Worm (Caenorhabditis elegans): ENCODE measurements around the gene aakb-1.

aakb-1 gene

DNA sequence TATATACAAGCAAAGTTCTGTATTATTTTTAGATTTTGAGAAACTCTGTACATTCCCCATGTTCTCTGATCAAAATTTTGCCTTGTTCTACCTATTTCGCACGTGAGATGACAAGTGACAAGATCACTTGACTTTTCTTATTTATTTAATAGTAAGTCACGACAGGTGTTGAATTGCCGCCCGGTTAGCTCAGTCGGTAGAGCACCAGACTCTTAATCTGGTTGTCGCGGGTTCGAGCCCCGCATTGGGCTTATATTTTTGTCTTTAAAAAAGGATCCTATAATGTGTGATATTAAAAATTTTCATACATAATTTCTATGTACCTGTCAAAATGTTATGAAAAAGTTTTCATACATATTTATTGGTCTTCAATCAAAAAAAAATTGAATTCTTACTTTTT is 40.9 kb upstream of the aakb-1 start (continued):
- TF ChIP-seq atf-7 (tag; optimal IDR thresholded peaks at IDR 0.05) (no peak), F22D6.2 (tag; optimal IDR thresholded peaks at IDR 0.05) (no peak), B0336.3 (GFP tag; IDR thresholded peaks at IDR 0.05) (no peak), Y67H2A.10 (GFP tag; conservative IDR thresholded peaks at IDR 0.05) (no peak), hlh-26 (GFP tag; conservative IDR thresholded peaks at IDR 0.05) (no peak), zim-3 (tag; optimal IDR thresholded peaks at IDR 0.05) (no peak), F57C9.4 (tag; optimal IDR thresholded peaks at IDR 0.05) (no peak), ztf-26 (tag; optimal IDR thresholded peaks at IDR 0.05) (peak; percentile 7), xnd-1 (tag; optimal IDR thresholded peaks at IDR 0.05) (no peak), F55B11.4 (tag; optimal IDR thresholded peaks at IDR 0.05; ENCODE audit: borderline replicate concordance, insufficient read depth) (no peak), ztf-6 (GFP tag; IDR thresholded peaks at IDR 0.05) (no peak), nhr-27 (tag; optimal IDR thresholded peaks at IDR 0.05) (no peak), let-607 (tag; optimal IDR thresholded peaks at IDR 0.05) (peak in 1 of 2 experiments; percentile 20), lir-1 (GFP tag; conservative IDR thresholded peaks at IDR 0.05) (no peak), rec-8 (tag; optimal IDR thresholded peaks at IDR 0.05) (peak; percentile 52 to 68), sea-2 (GFP tag; IDR thresholded peaks at IDR 0.05) (no peak), egl-44 (GFP tag; IDR thresholded peaks at IDR 0.05) (peak; percentile 42; the same call in 1 of the 2 replicates), ZK185.1 (tag; optimal IDR thresholded peaks at IDR 0.05; ENCODE audit: poor library complexity, severe bottlenecking) (peak; percentile 43), hrde-1 (tag; optimal IDR thresholded peaks at IDR 0.05; ENCODE audit: borderline replicate concordance) (peak; percentile 37), lsy-27 (tag; optimal IDR thresholded peaks at IDR 0.05; ENCODE audit: borderline replicate concordance, insufficient read depth) (no peak), nhr-120 (GFP tag; IDR thresholded peaks at IDR 0.05) (no peak), bed-2 (GFP tag; IDR thresholded peaks at IDR 0.05) (no peak), ceh-58 (GFP tag; IDR thresholded peaks at IDR 0.05) (no peak), F49E8.2 (tag; optimal IDR thresholded peaks at IDR 0.05; ENCODE audit: insufficient read depth) (no peak), akir-1 (GFP tag; optimal IDR thresholded peaks at IDR 0.05) (no peak), cebp-1 (GFP tag; IDR thresholded peaks at IDR 0.05) (no peak), cebp-1 (tag; optimal IDR thresholded peaks at IDR 0.05) (no peak), ekl-4 (GFP tag; IDR thresholded peaks at IDR 0.05) (no peak), T07F8.4 (tag; optimal IDR thresholded peaks at IDR 0.05) (peak; percentile 7), cebp-2 (GFP tag; IDR thresholded peaks at IDR 0.05) (peak; percentile 87), him-1 (tag; optimal IDR thresholded peaks at IDR 0.05) (peak; percentile 59), ceh-79 (tag; optimal IDR thresholded peaks at IDR 0.05) (peak; percentile 7), tbp1 (GFP tag; optimal IDR thresholded peaks at IDR 0.05) (peak; percentile 88), let-526 (GFP tag; IDR thresholded peaks at IDR 0.05) (no peak), ceh-40 (GFP tag; IDR thresholded peaks at IDR 0.05) (0 out of 2 replicates have a peak, but pooled peaks have one; percentile 71), ceh-100 (GFP tag; IDR thresholded peaks at IDR 0.05) (no peak), ama-1 (optimal IDR thresholded peaks at IDR 0.05) (no peak), ama-1 (GFP tag; optimal IDR thresholded peaks at IDR 0.05) (peak in 1 of 2 experiments; percentile 59), snpc-1.3 (tag; optimal IDR thresholded peaks at IDR 0.05; ENCODE audit: insufficient read depth) (peak; percentile 48), B0035.1 (tag; optimal IDR thresholded peaks at IDR 0.05) (no peak), B0261.1 (tag; optimal IDR thresholded peaks at IDR 0.05) (peak; percentile 75), madf-10 (tag; optimal IDR thresholded peaks at IDR 0.05) (peak; percentile 48), mel-28 (tag; optimal IDR thresholded peaks at IDR 0.05; ENCODE audit: borderline replicate concordance) (no peak), ztf-3 (GFP tag; optimal IDR thresholded peaks at IDR 0.05) (no peak), B0019.2 (GFP tag; conservative IDR thresholded peaks at IDR 0.05) (no peak), madf-3 (GFP tag; IDR thresholded peaks at IDR 0.05) (no peak), nfya-1 (tag; optimal IDR thresholded peaks at IDR 0.05; ENCODE audit: borderline replicate concordance, insufficient read depth) (no peak), hmg-1.2 (GFP tag; IDR thresholded peaks at IDR 0.05) (peak; percentile 56)
